Worm (Caenorhabditis elegans) whole organism, young adult: Measurements from ENCODE around the gene ZK1248.5.

ENCODE experiments used
- him-1 ChIP-seq: sonication (generic microtip); optimal IDR thresholded peaks from 2 replicates; lab custom pipeline; 2016; ENCODE audit warnings: missing genotype, missing genetic modification reagents, missing genetic modification characterization, missing compliant biosample characterization
- mes-4 ChIP-seq: sonication (generic microtip); optimal IDR thresholded peaks from 2 replicates; lab custom pipeline; 2016; ENCODE audit warnings: missing genotype, missing genetic modification characterization, missing compliant biosample characterization
- pha-4 ChIP-seq: fragments of 150-350 bp; sonication (generic microtip); optimal IDR thresholded peaks from 2 replicates; lab custom pipeline; 2014; ENCODE audit warnings: missing biosample characterization, missing genetic modification reagents, missing genetic modification characterization
- unc-130 ChIP-seq: sonication (generic microtip); optimal IDR thresholded peaks from 2 replicates; lab custom pipeline; 2016; ENCODE audit warnings: missing genetic modification reagents, missing genetic modification characterization, missing compliant biosample characterization
- ztf-18 ChIP-seq: sonication (generic microtip); optimal IDR thresholded peaks from 2 replicates; lab custom pipeline; 2016; ENCODE audit warnings: missing genotype, mild to moderate bottlenecking, missing genetic modification characterization, missing compliant biosample characterization

DNA sequence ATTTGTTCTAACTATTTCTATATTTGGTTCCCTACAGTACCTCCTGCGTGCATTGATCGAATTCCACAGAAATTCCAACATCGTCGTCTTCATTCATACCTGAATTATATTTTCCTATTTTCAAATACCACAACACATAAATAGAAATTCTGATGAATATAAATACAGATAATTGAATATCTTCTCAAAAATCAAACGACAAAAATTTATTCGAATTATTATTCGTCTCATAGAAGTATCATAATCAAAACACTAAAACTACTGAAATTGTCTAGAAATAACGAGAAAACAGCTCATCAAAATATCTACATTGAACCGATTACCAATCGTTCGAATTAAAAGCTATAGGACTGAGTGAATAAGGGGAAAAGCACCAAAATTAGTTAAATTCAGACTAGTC is 22.8 kb downstream of the ZK1248.5 start, which contains the start of gene gtap-1:
- no peak for TF ChIP-seq him-1
- no peak for TF ChIP-seq pha-4
- TF ChIP-seq unc-130: no peak
- TF ChIP-seq mes-4 (tag; lab: Kevin White, UChicago): no peak
- no peak for TF ChIP-seq ztf-18 (tag; lab: Kevin White, UChicago)
